Fruit fly (Drosophila melanogaster) whole organism, embryonic: ENCODE data around the gene Mettl2.

Source experiments
- Asciz ChIP-seq: fragments of 200-800 bp; sonication (Bioruptor generic); optimal IDR thresholded peaks from 2 replicates; lab custom pipeline; 2017; ENCODE audit warnings: missing biosample characterization, mild to moderate bottlenecking, missing genetic modification characterization, missing genetic modification reagents
- B-H1 ChIP-seq: fragments of 200-800 bp; sonication (Bioruptor generic); IDR thresholded peaks from 3 replicates; pipeline ENCODE4 v1.3.6; 2022; ENCODE audit warnings: missing biosample characterization, missing genetic modification characterization
- B-H2 ChIP-seq: fragments of 200-800 bp; sonication (Bioruptor generic); optimal IDR thresholded peaks from 2 replicates; lab custom pipeline; 2018; ENCODE audit warnings: missing biosample characterization, mild to moderate bottlenecking, missing genetic modification characterization
- CG10209 ChIP-seq: fragments of 200-800 bp; sonication (Bioruptor generic); optimal IDR thresholded peaks from 3 replicates; lab custom pipeline; 2017; ENCODE audit warnings: missing biosample characterization, mild to moderate bottlenecking, missing genetic modification characterization, missing genetic modification reagents
- CG10267 ChIP-seq: fragments of 200-800 bp; sonication (Bioruptor generic); optimal IDR thresholded peaks from 2 replicates; lab custom pipeline; 2018; ENCODE audit warnings: missing biosample characterization, mild to moderate bottlenecking, missing genetic modification characterization, moderate library complexity
- CG10274 ChIP-seq: fragments of 200-800 bp; sonication (Bioruptor generic); optimal IDR thresholded peaks from 3 replicates; lab custom pipeline; 2017; ENCODE audit warnings: missing biosample characterization, mild to moderate bottlenecking, missing genetic modification characterization
- CG10543 ChIP-seq: fragments of 200-800 bp; sonication (Bioruptor generic); optimal IDR thresholded peaks from 3 replicates; lab custom pipeline; 2017; ENCODE audit warnings: missing biosample characterization, mild to moderate bottlenecking, missing genetic modification characterization, moderate library complexity
- CG11093 ChIP-seq: fragments of 200-800 bp; sonication (Bioruptor generic); IDR thresholded peaks from 3 replicates; pipeline ENCODE4 v1.3.6; 2022; ENCODE audit warnings: missing biosample characterization, missing genetic modification characterization
- CG11696 ChIP-seq: fragments of 200-800 bp; sonication (Bioruptor generic); IDR thresholded peaks from 2 replicates; pipeline ENCODE4 v1.3.6; 2022; ENCODE audit warnings: missing biosample characterization, missing genetic modification characterization
- CG13123 ChIP-seq: fragments of 200-800 bp; sonication (Bioruptor generic); optimal IDR thresholded peaks from 2 replicates; lab custom pipeline; 2016; ENCODE audit warnings: missing biosample characterization, missing genetic modification characterization
- CG13424 ChIP-seq: fragments of 200-800 bp; sonication (Bioruptor generic); optimal IDR thresholded peaks from 2 replicates; lab custom pipeline; 2019; ENCODE audit warnings: missing biosample characterization, mild to moderate bottlenecking, missing genetic modification characterization, moderate library complexity
- CG14050 ChIP-seq: fragments of 200-800 bp; sonication (Bioruptor generic); IDR thresholded peaks from 3 replicates; pipeline ENCODE4 v1.3.6; 2022; ENCODE audit warnings: missing biosample characterization, missing genetic modification characterization
- CG15479 ChIP-seq: fragments of 200-800 bp; sonication (Bioruptor generic); optimal IDR thresholded peaks from 3 replicates; lab custom pipeline; 2019; ENCODE audit warnings: missing biosample characterization, mild to moderate bottlenecking, missing genetic modification characterization, moderate library complexity
- CG18599 ChIP-seq: fragments of 200-800 bp; sonication (Bioruptor generic); optimal IDR thresholded peaks from 3 replicates; lab custom pipeline; 2017; ENCODE audit warnings: missing biosample characterization, missing genetic modification characterization, mild to moderate bottlenecking, moderate library complexity, missing genetic modification reagents
- CG3065 ChIP-seq: fragments of 200-800 bp; sonication (Bioruptor generic); optimal IDR thresholded peaks from 2 replicates; lab custom pipeline; 2016; ENCODE audit warnings: missing biosample characterization, missing genetic modification characterization
- CG33557 ChIP-seq: fragments of 200-800 bp; sonication (Bioruptor generic); optimal IDR thresholded peaks from 2 replicates; lab custom pipeline; 2019; ENCODE audit warnings: missing biosample characterization, mild to moderate bottlenecking, missing genetic modification characterization, moderate library complexity
- CG43689 ChIP-seq: fragments of 200-800 bp; sonication (Bioruptor generic); IDR thresholded peaks from 2 replicates; pipeline ENCODE4 v1.3.6; 2022; ENCODE audit warnings: missing biosample characterization, missing genetic modification characterization
- CG6254 ChIP-seq: fragments of 200-800 bp; sonication (Bioruptor generic); optimal IDR thresholded peaks from 3 replicates; lab custom pipeline; 2017; ENCODE audit warnings: mild to moderate bottlenecking, missing biosample characterization, missing genetic modification reagents, missing genetic modification characterization
- CG6689 ChIP-seq: fragments of 200-800 bp; sonication (Bioruptor generic); IDR thresholded peaks from 2 replicates; pipeline ENCODE4 v1.3.6; 2022; ENCODE audit warnings: missing biosample characterization, missing genetic modification characterization
- CG6765 ChIP-seq: fragments of 200-800 bp; sonication (Bioruptor generic); optimal IDR thresholded peaks from 3 replicates; lab custom pipeline; 2017; ENCODE audit warnings: missing biosample characterization, mild to moderate bottlenecking, missing genetic modification characterization
- CG9609 ChIP-seq: fragments of 200-800 bp; sonication (Bioruptor generic); optimal IDR thresholded peaks from 3 replicates; lab custom pipeline; 2016; ENCODE audit warnings: missing biosample characterization, missing genetic modification characterization
- CHES-1-like ChIP-seq: fragments of 200-800 bp; sonication (Bioruptor generic); optimal IDR thresholded peaks from 2 replicates; lab custom pipeline; 2016; ENCODE audit warnings: missing biosample characterization, missing genetic modification characterization
- Dad ChIP-seq: fragments of 200-800 bp; sonication (Bioruptor generic); optimal IDR thresholded peaks from 3 replicates; lab custom pipeline; 2016; ENCODE audit warnings: missing biosample characterization, missing genetic modification characterization
- Dip2 ChIP-seq: fragments of 200-800 bp; sonication (Bioruptor generic); IDR thresholded peaks from 2 replicates; pipeline ENCODE4 v1.3.6; 2022; ENCODE audit warnings: missing biosample characterization, missing genetic modification characterization
- Dref ChIP-seq: fragments of 200-800 bp; sonication (Bioruptor generic); IDR thresholded peaks from 2 replicates; pipeline ENCODE4 v1.3.6; 2022; ENCODE audit warnings: missing biosample characterization, missing genetic modification characterization
- Elba2 ChIP-seq: fragments of 200-800 bp; sonication (Bioruptor generic); optimal IDR thresholded peaks from 3 replicates; lab custom pipeline; 2016; ENCODE audit warnings: missing biosample characterization, missing genetic modification characterization
- Fer1 ChIP-seq: fragments of 200-800 bp; sonication (Bioruptor generic); optimal IDR thresholded peaks from 2 replicates; lab custom pipeline; 2017; ENCODE audit warnings: missing biosample characterization, mild to moderate bottlenecking, missing genetic modification characterization
- Fer2 ChIP-seq: fragments of 200-800 bp; sonication (Bioruptor generic); optimal IDR thresholded peaks from 2 replicates; lab custom pipeline; 2018; ENCODE audit warnings: missing biosample characterization, mild to moderate bottlenecking, missing genetic modification characterization, moderate library complexity
- HHEX ChIP-seq: fragments of 200-800 bp; sonication (Bioruptor generic); optimal IDR thresholded peaks from 3 replicates; lab custom pipeline; 2017; ENCODE audit warnings: missing biosample characterization, mild to moderate bottlenecking, missing genetic modification characterization, missing genetic modification reagents
- Hr39 ChIP-seq: fragments of >200 bp; optimal IDR thresholded peaks from 2 replicates; lab custom pipeline; 2017
- Med ChIP-seq: fragments of 200-800 bp; sonication (Bioruptor generic); peaks from one replicate; lab custom pipeline; 2016; ENCODE audit warnings: missing biosample characterization, missing genetic modification characterization, mild to moderate bottlenecking, inconsistent platforms, moderate library complexity
- Nf-YB ChIP-seq: fragments of 200-800 bp; sonication (Bioruptor generic); optimal IDR thresholded peaks from 3 replicates; lab custom pipeline; 2019; ENCODE audit warnings: missing biosample characterization, mild to moderate bottlenecking, missing genetic modification characterization, moderate library complexity
- aop ChIP-seq: fragments of 200-800 bp; sonication (Bioruptor generic); IDR thresholded peaks from 2 replicates; pipeline ENCODE4 v1.3.6; 2022; ENCODE audit warnings: missing biosample characterization, missing genetic modification characterization
- btn ChIP-seq: fragments of 200-800 bp; sonication (Bioruptor generic); optimal IDR thresholded peaks from 2 replicates; lab custom pipeline; 2016; ENCODE audit warnings: missing biosample characterization, missing genetic modification characterization
- fru ChIP-seq: fragments of >200 bp; optimal IDR thresholded peaks from 2 replicates; lab custom pipeline; 2017
- gcm ChIP-seq: fragments of 200-800 bp; sonication (Bioruptor generic); optimal IDR thresholded peaks from 2 replicates; lab custom pipeline; 2019; ENCODE audit warnings: missing biosample characterization, mild to moderate bottlenecking, missing genetic modification characterization, moderate library complexity
- hbn ChIP-seq: fragments of 200-800 bp; sonication (Bioruptor generic); IDR thresholded peaks from 2 replicates; pipeline ENCODE4 v1.3.6; 2022; ENCODE audit warnings: missing biosample characterization, missing genetic modification characterization; ENCODE audit not compliant: partially characterized antibody
- nerfin-2 ChIP-seq: fragments of 200-800 bp; sonication (Bioruptor generic); IDR thresholded peaks from 2 replicates; pipeline ENCODE4 v1.3.6; 2022; ENCODE audit warnings: missing biosample characterization, missing genetic modification characterization; ENCODE audit not compliant: partially characterized antibody
- onecut ChIP-seq: fragments of 200-800 bp; sonication (Bioruptor generic); IDR thresholded peaks from 2 replicates; pipeline ENCODE4 v1.3.6; 2022; ENCODE audit warnings: missing biosample characterization, missing genetic modification characterization
- peb ChIP-seq: fragments of 200-800 bp; sonication (Bioruptor generic); IDR thresholded peaks from 2 replicates; pipeline ENCODE4 v1.3.6; 2022; ENCODE audit warnings: missing biosample characterization, missing genetic modification characterization
- pros ChIP-seq: fragments of 200-800 bp; sonication (Bioruptor generic); optimal IDR thresholded peaks from 3 replicates; lab custom pipeline; 2019; ENCODE audit warnings: missing biosample characterization, mild to moderate bottlenecking, missing genetic modification characterization, moderate library complexity
- pzg ChIP-seq: fragments of 200-800 bp; sonication (Bioruptor generic); optimal IDR thresholded peaks from 3 replicates; lab custom pipeline; 2018; ENCODE audit warnings: missing biosample characterization, mild to moderate bottlenecking, missing genetic modification characterization, moderate library complexity
- sc ChIP-seq, 3 experiments: fragments of >200 bp in 2 of 3; fragments of 200-800 bp in 1 of 3; sonication (Bioruptor generic) in 1 of 3; optimal IDR thresholded peaks; 2 replicates in 2 of 3; 3 replicates in 1 of 3; lab custom pipeline; 2017; ENCODE audit warnings: mild to moderate bottlenecking in 1 of 3, missing biosample characterization in 1 of 3, missing genetic modification characterization in 1 of 3, missing genetic modification reagents in 1 of 3
- shn ChIP-seq: fragments of 200-800 bp; sonication (Bioruptor generic); optimal IDR thresholded peaks from 3 replicates; lab custom pipeline; 2016; ENCODE audit warnings: missing biosample characterization, missing genetic modification characterization
- sisA ChIP-seq: fragments of 200-800 bp; sonication (Bioruptor generic); IDR thresholded peaks from 2 replicates; pipeline ENCODE4 v1.3.6; 2022; ENCODE audit warnings: missing biosample characterization, missing genetic modification characterization
- slbo ChIP-seq: fragments of 200-800 bp; sonication (Bioruptor generic); IDR thresholded peaks from 2 replicates; pipeline ENCODE4 v1.3.6; 2022; ENCODE audit warnings: missing biosample characterization, missing genetic modification characterization
- trh ChIP-seq: fragments of 200-800 bp; sonication (Bioruptor generic); optimal IDR thresholded peaks from 2 replicates; lab custom pipeline; 2016; ENCODE audit warnings: missing biosample characterization, missing genetic modification characterization
- tup ChIP-seq: fragments of 200-800 bp; sonication (Bioruptor generic); optimal IDR thresholded peaks from 2 replicates; lab custom pipeline; 2016; ENCODE audit warnings: missing biosample characterization, mild to moderate bottlenecking, missing genetic modification characterization, moderate library complexity
- twi ChIP-seq: fragments of 200-800 bp; optimal IDR thresholded peaks from 2 replicates; lab custom pipeline; 2019; ENCODE audit warnings: missing biosample characterization, mild to moderate bottlenecking, missing genetic modification characterization, moderate library complexity
- zen2 ChIP-seq: fragments of 200-800 bp; sonication (Bioruptor generic); IDR thresholded peaks from 3 replicates; pipeline ENCODE4 v1.3.6; 2022; ENCODE audit warnings: missing biosample characterization, missing genetic modification characterization; ENCODE audit not compliant: partially characterized antibody

Mettl2 gene

dm6 chr3L:1647276-1647919, 8.4 kb upstream of the Mettl2 start, which contains the start of the genes CG17249 and Bro (continued):
- TF ChIP-seq Dad (GFP tag; lab: Kevin White, UChicago) (peak; percentile 8), nerfin-2 (GFP tag; lab: Robert Waterston, UW) (no peak), CHES-1-like (GFP tag; lab: Kevin White, UChicago) (peak; percentile 55), btn (no peak), HHEX (GFP tag; lab: Kevin White, UChicago) (no peak), CG3065 (GFP tag; lab: Kevin White, UChicago) (no peak), B-H1 (no peak), CG11093 (GFP tag; lab: Robert Waterston, UW) (no peak), CG14050 (GFP tag; lab: Robert Waterston, UW) (no peak), sisA (no peak), CG10274 (no peak), Dip2 (GFP tag; lab: Robert Waterston, UW) (no peak), CG10209 (no peak), B-H2 (peak; percentile 80), CG18599 (no peak), Dref (GFP tag; lab: Robert Waterston, UW) (peak; percentile 40; the same call in 1 of the 2 replicates), CG6765 (GFP tag; lab: Kevin White, UChicago) (no peak), Nf-YB (GFP tag; lab: Kevin White, UChicago) (no peak), Hr39 (lab: Kevin White, UChicago) (no peak), sc (optimal IDR thresholded peaks at IDR 0.05; lab: Kevin White, UChicago) (no peak), sc (GFP tag; optimal IDR thresholded peaks at IDR 0.05; lab: Kevin White, UChicago) (no peak), gcm (GFP tag; lab: Kevin White, UChicago) (no peak), tup (peak; percentile 14), slbo (GFP tag; lab: Robert Waterston, UW) (peak; percentile 75), trh (GFP tag; lab: Kevin White, UChicago) (no peak), Med (GFP tag; lab: Kevin White, UChicago) (peak; percentile 94), Fer2 (tag; lab: Kevin White, UChicago) (no peak), Elba2 (GFP tag; lab: Kevin White, UChicago) (peak; percentile 91), Fer1 (peak; percentile 19), aop (GFP tag; lab: Robert Waterston, UW) (no peak), CG9609 (GFP tag; lab: Kevin White, UChicago) (peak; percentile 50), CG13424 (tag; lab: Kevin White, UChicago) (no peak), CG43689 (GFP tag; lab: Robert Waterston, UW) (no peak), CG13123 (no peak), twi (no peak), CG10543 (no peak), pzg (GFP tag; lab: Kevin White, UChicago) (peak; percentile 93), onecut (GFP tag; lab: Robert Waterston, UW) (no peak), fru (lab: Kevin White, UChicago) (no peak), CG11696 (GFP tag; lab: Robert Waterston, UW) (no peak), Asciz (GFP tag; lab: Kevin White, UChicago) (no peak), CG6689 (GFP tag; lab: Robert Waterston, UW) (no peak), hbn (GFP tag; lab: Robert Waterston, UW) (no peak), CG10267 (tag; lab: Kevin White, UChicago) (peak; percentile 98), pros (GFP tag; lab: Kevin White, UChicago) (no peak), CG6254 (GFP tag; lab: Kevin White, UChicago) (no peak), CG15479 (no peak), peb (no peak), CG33557 (GFP tag; lab: Kevin White, UChicago) (no peak), zen2 (no peak), shn (GFP tag; lab: Kevin White, UChicago) (peak; percentile 46)
